Fruit fly (Drosophila melanogaster) whole organism, embryonic: ENCODE measurements around the gene CG11986.

Source experiments
- ATbp ChIP-seq: fragments of 200-800 bp; sonication (Bioruptor generic); optimal IDR thresholded peaks from 2 replicates; lab custom pipeline; 2017; ENCODE audit warnings: missing biosample characterization, mild to moderate bottlenecking, missing genetic modification characterization, missing genetic modification reagents
- Aef1 ChIP-seq: fragments of 200-800 bp; sonication (Bioruptor generic); IDR thresholded peaks from 3 replicates; pipeline ENCODE4 v1.3.6; 2022; ENCODE audit warnings: missing biosample characterization, missing genetic modification characterization
- Blimp-1 ChIP-seq: fragments of 200-800 bp; sonication (Bioruptor generic); optimal IDR thresholded peaks from 3 replicates; lab custom pipeline; 2018; ENCODE audit warnings: missing biosample characterization, missing genetic modification characterization, mild to moderate bottlenecking, moderate library complexity, missing genetic modification reagents
- CG11085 ChIP-seq: fragments of 200-800 bp; sonication (Bioruptor generic); IDR thresholded peaks from 2 replicates; pipeline ENCODE4 v1.3.6; 2022; ENCODE audit warnings: missing biosample characterization, missing genetic modification characterization
- CG11093 ChIP-seq: fragments of 200-800 bp; sonication (Bioruptor generic); IDR thresholded peaks from 3 replicates; pipeline ENCODE4 v1.3.6; 2022; ENCODE audit warnings: missing biosample characterization, missing genetic modification characterization
- CG12155 ChIP-seq: fragments of 200-800 bp; sonication (Bioruptor generic); optimal IDR thresholded peaks from 3 replicates; lab custom pipeline; 2016; ENCODE audit warnings: missing biosample characterization, missing genetic modification characterization
- CG12219 ChIP-seq: fragments of 200-800 bp; sonication (Bioruptor generic); optimal IDR thresholded peaks from 3 replicates; lab custom pipeline; 2018; ENCODE audit warnings: missing biosample characterization, mild to moderate bottlenecking, missing genetic modification characterization
- CG1233 ChIP-seq: fragments of 200-800 bp; sonication (Bioruptor generic); optimal IDR thresholded peaks from 4 replicates; lab custom pipeline; 2018; ENCODE audit warnings: missing biosample characterization, mild to moderate bottlenecking, missing genetic modification characterization
- CG13287 ChIP-seq: fragments of 200-800 bp; sonication (Bioruptor generic); IDR thresholded peaks from 2 replicates; pipeline ENCODE4 v1.3.6; 2022; ENCODE audit warnings: missing biosample characterization, missing genetic modification characterization; ENCODE audit not compliant: partially characterized antibody
- CG1529 ChIP-seq: fragments of 200-800 bp; sonication (Bioruptor generic); optimal IDR thresholded peaks from 3 replicates; lab custom pipeline; 2018; ENCODE audit warnings: missing biosample characterization, missing genetic modification characterization
- CG15514 ChIP-seq: fragments of 200-800 bp; sonication (Bioruptor generic); optimal IDR thresholded peaks from 3 replicates; lab custom pipeline; 2017; ENCODE audit warnings: missing biosample characterization, missing genetic modification characterization, mild to moderate bottlenecking, moderate library complexity, missing genetic modification reagents
- CG15696 ChIP-seq: fragments of 200-800 bp; sonication (Bioruptor generic); optimal IDR thresholded peaks from 2 replicates; lab custom pipeline; 2019; ENCODE audit warnings: missing biosample characterization, mild to moderate bottlenecking, missing genetic modification characterization, moderate library complexity
- CG17328 ChIP-seq: fragments of 200-800 bp; sonication (Bioruptor generic); IDR thresholded peaks from 2 replicates; pipeline ENCODE4 v1.3.6; 2022; ENCODE audit warnings: missing biosample characterization, missing genetic modification characterization
- CG2120 ChIP-seq: fragments of 200-800 bp; sonication (Bioruptor generic); optimal IDR thresholded peaks from 3 replicates; lab custom pipeline; 2016; ENCODE audit warnings: missing biosample characterization, missing genetic modification characterization
- CG2712 ChIP-seq: fragments of 200-800 bp; optimal IDR thresholded peaks from 3 replicates; lab custom pipeline; 2019; ENCODE audit warnings: missing biosample characterization, mild to moderate bottlenecking, missing genetic modification characterization, moderate library complexity
- CG43689 ChIP-seq: fragments of 200-800 bp; sonication (Bioruptor generic); IDR thresholded peaks from 2 replicates; pipeline ENCODE4 v1.3.6; 2022; ENCODE audit warnings: missing biosample characterization, missing genetic modification characterization
- CG4730 ChIP-seq: fragments of 200-800 bp; sonication (Bioruptor generic); IDR thresholded peaks from 2 replicates; pipeline ENCODE4 v1.3.6; 2022; ENCODE audit warnings: missing biosample characterization, missing genetic modification characterization
- CG6254 ChIP-seq: fragments of 200-800 bp; sonication (Bioruptor generic); optimal IDR thresholded peaks from 3 replicates; lab custom pipeline; 2017; ENCODE audit warnings: mild to moderate bottlenecking, missing biosample characterization, missing genetic modification reagents, missing genetic modification characterization
- CG8089 ChIP-seq: fragments of 200-800 bp; sonication (Bioruptor generic); optimal IDR thresholded peaks from 3 replicates; lab custom pipeline; 2016; ENCODE audit warnings: missing biosample characterization, missing genetic modification characterization
- CG8388 ChIP-seq: fragments of 200-800 bp; sonication (Bioruptor generic); optimal IDR thresholded peaks from 2 replicates; lab custom pipeline; 2019; ENCODE audit warnings: missing biosample characterization, mild to moderate bottlenecking, missing genetic modification characterization, moderate library complexity
- Dref ChIP-seq: fragments of 200-800 bp; sonication (Bioruptor generic); IDR thresholded peaks from 2 replicates; pipeline ENCODE4 v1.3.6; 2022; ENCODE audit warnings: missing biosample characterization, missing genetic modification characterization
- Gug ChIP-seq: fragments of 200-800 bp; sonication (Bioruptor generic); IDR thresholded peaks from 4 replicates; pipeline ENCODE4 v1.3.6; 2022; ENCODE audit warnings: missing biosample characterization, missing genetic modification characterization
- Hmr ChIP-seq: fragments of 200-800 bp; sonication (Bioruptor generic); optimal IDR thresholded peaks from 3 replicates; lab custom pipeline; 2017; ENCODE audit warnings: mild to moderate bottlenecking, missing biosample characterization, missing genetic modification reagents, missing genetic modification characterization
- Hr39 ChIP-seq: fragments of >200 bp; optimal IDR thresholded peaks from 2 replicates; lab custom pipeline; 2017
- Lim3 ChIP-seq: fragments of 200-800 bp; sonication (Bioruptor generic); IDR thresholded peaks from 2 replicates; pipeline ENCODE4 v1.3.6; 2022; ENCODE audit warnings: missing biosample characterization, missing genetic modification characterization
- MESR4 ChIP-seq: fragments of 200-800 bp; sonication (Bioruptor generic); optimal IDR thresholded peaks from 2 replicates; lab custom pipeline; 2018; ENCODE audit warnings: missing biosample characterization, mild to moderate bottlenecking, missing genetic modification characterization, moderate library complexity
- Mrtf ChIP-seq: fragments of 200-800 bp; sonication (Bioruptor generic); IDR thresholded peaks from 3 replicates; pipeline ENCODE4 v1.3.6; 2022; ENCODE audit warnings: missing biosample characterization, missing genetic modification characterization
- Poxn ChIP-seq: fragments of 200-800 bp; sonication (Bioruptor generic); IDR thresholded peaks from 2 replicates; pipeline ENCODE4 v1.3.6; 2022; ENCODE audit warnings: missing biosample characterization, missing genetic modification characterization
- Ptx1 ChIP-seq: fragments of 200-800 bp; sonication (Bioruptor generic); IDR thresholded peaks from 2 replicates; pipeline ENCODE4 v1.3.6; 2022; ENCODE audit warnings: missing biosample characterization, missing genetic modification characterization
- Six4 ChIP-seq: fragments of 200-800 bp; sonication (Bioruptor generic); optimal IDR thresholded peaks from 2 replicates; lab custom pipeline; 2016; ENCODE audit warnings: missing biosample characterization, missing genetic modification characterization
- Sox100B ChIP-seq: fragments of 200-800 bp; sonication (Bioruptor generic); optimal IDR thresholded peaks from 3 replicates; lab custom pipeline; 2018; ENCODE audit warnings: missing biosample characterization, mild to moderate bottlenecking, missing genetic modification characterization
- Spps ChIP-seq: fragments of 200-800 bp; sonication (Bioruptor generic); optimal IDR thresholded peaks from 2 replicates; lab custom pipeline; 2018; ENCODE audit warnings: missing biosample characterization, mild to moderate bottlenecking, missing genetic modification characterization
- TFAM ChIP-seq: fragments of 200-800 bp; sonication (Bioruptor generic); optimal IDR thresholded peaks from 2 replicates; lab custom pipeline; 2017; ENCODE audit warnings: missing biosample characterization, missing genetic modification characterization, inconsistent platforms
- Taf1 ChIP-seq: fragments of 200-800 bp; sonication (Bioruptor generic); IDR thresholded peaks from 2 replicates; pipeline ENCODE4 v1.3.6; 2022; ENCODE audit warnings: missing biosample characterization, missing genetic modification characterization
- ato ChIP-seq: fragments of 200-800 bp; sonication (Bioruptor generic); IDR thresholded peaks from 2 replicates; pipeline ENCODE4 v1.3.6; 2022; ENCODE audit warnings: missing biosample characterization, missing genetic modification characterization; ENCODE audit not compliant: partially characterized antibody
- bcd ChIP-seq: fragments of 200-800 bp; sonication (Bioruptor generic); optimal IDR thresholded peaks from 2 replicates; lab custom pipeline; 2017; ENCODE audit warnings: missing biosample characterization, mild to moderate bottlenecking, missing genetic modification characterization
- cato ChIP-seq: fragments of 200-800 bp; sonication (Bioruptor generic); optimal IDR thresholded peaks from 2 replicates; lab custom pipeline; 2016; ENCODE audit warnings: missing biosample characterization, missing genetic modification characterization, borderline replicate concordance
- chn ChIP-seq: fragments of 200-800 bp; sonication (Bioruptor generic); optimal IDR thresholded peaks from 2 replicates; lab custom pipeline; 2016; ENCODE audit warnings: missing biosample characterization, missing genetic modification characterization
- ci ChIP-seq: fragments of 200-800 bp; sonication (Bioruptor generic); IDR thresholded peaks from 3 replicates; pipeline ENCODE4 v1.3.6; 2022; ENCODE audit warnings: missing biosample characterization, missing genetic modification characterization
- danr ChIP-seq: fragments of 200-800 bp; sonication (Bioruptor generic); IDR thresholded peaks from 2 replicates; pipeline ENCODE4 v1.3.6; 2022; ENCODE audit warnings: missing biosample characterization, missing genetic modification characterization
- dm ChIP-seq: fragments of 200-800 bp; sonication (Bioruptor generic); optimal IDR thresholded peaks from 3 replicates; lab custom pipeline; 2016; ENCODE audit warnings: missing biosample characterization, missing genetic modification characterization
- hbn ChIP-seq: fragments of 200-800 bp; sonication (Bioruptor generic); IDR thresholded peaks from 2 replicates; pipeline ENCODE4 v1.3.6; 2022; ENCODE audit warnings: missing biosample characterization, missing genetic modification characterization; ENCODE audit not compliant: partially characterized antibody
- lab ChIP-seq: fragments of 200-800 bp; sonication (Bioruptor generic); optimal IDR thresholded peaks from 3 replicates; lab custom pipeline; 2017; ENCODE audit warnings: missing biosample characterization, missing genetic modification characterization, mild to moderate bottlenecking, moderate library complexity, missing genetic modification reagents
- lola ChIP-seq, 3 experiments: fragments of >200 bp in 2 of 3; fragments of 200-800 bp in 1 of 3; sonication (Bioruptor generic) in 1 of 3; optimal IDR thresholded peaks; 2 replicates each; lab custom pipeline; 2017 to 2019; ENCODE audit warnings: missing biosample characterization in 3 of 3, missing genetic modification characterization in 3 of 3, mild to moderate bottlenecking in 1 of 3, moderate library complexity in 1 of 3
- luna ChIP-seq: fragments of 200-800 bp; sonication (Bioruptor generic); optimal IDR thresholded peaks from 2 replicates; lab custom pipeline; 2016; ENCODE audit warnings: missing biosample characterization, missing genetic modification characterization
- mam ChIP-seq: fragments of 200-800 bp; sonication (Bioruptor generic); optimal IDR thresholded peaks from 3 replicates; lab custom pipeline; 2016; ENCODE audit warnings: missing biosample characterization, missing genetic modification characterization
- pita ChIP-seq: fragments of 200-800 bp; sonication (Bioruptor generic); optimal IDR thresholded peaks from 2 replicates; lab custom pipeline; 2017; ENCODE audit warnings: missing biosample characterization, mild to moderate bottlenecking, missing genetic modification characterization
- psq ChIP-seq: fragments of 200-800 bp; sonication (Bioruptor generic); optimal IDR thresholded peaks from 2 replicates; lab custom pipeline; 2017; ENCODE audit warnings: missing biosample characterization, missing genetic modification characterization
- sob ChIP-seq: fragments of 200-800 bp; sonication (Bioruptor generic); IDR thresholded peaks from 2 replicates; pipeline ENCODE4 v1.3.6; 2022; ENCODE audit warnings: missing biosample characterization, missing genetic modification characterization
- toy ChIP-seq: fragments of 200-800 bp; sonication (Bioruptor generic); IDR thresholded peaks from 2 replicates; pipeline ENCODE4 v1.3.6; 2022; ENCODE audit warnings: missing biosample characterization, missing genetic modification characterization
- unc-4 ChIP-seq: fragments of 200-800 bp; sonication (Bioruptor generic); IDR thresholded peaks from 2 replicates; pipeline ENCODE4 v1.3.6; 2022; ENCODE audit warnings: missing biosample characterization, missing genetic modification characterization; ENCODE audit not compliant: partially characterized antibody

The CG11986 gene

dm6 chr3R:9051937-9052680 is 36.9 kb downstream of the CG11986 start, which contains the start of gene Kdm2 (continued):
- TF ChIP-seq Aef1 (no peak), CG6254 (no peak), CG4730 (no peak), Hmr (GFP tag; lab: Kevin White, UChicago) (peak; percentile 55), cato (no peak), Poxn (GFP tag; lab: Robert Waterston, UW) (no peak), pita (GFP tag; lab: Kevin White, UChicago) (no peak), CG1529 (GFP tag; lab: Kevin White, UChicago) (no peak), MESR4 (peak; percentile 74), bcd (GFP tag; lab: Kevin White, UChicago) (no peak), hbn (GFP tag; lab: Robert Waterston, UW) (no peak), lab (peak; percentile 45), Lim3 (GFP tag; lab: Robert Waterston, UW) (no peak), Ptx1 (GFP tag; lab: Robert Waterston, UW) (no peak), sob (GFP tag; lab: Robert Waterston, UW) (no peak), Hr39 (lab: Kevin White, UChicago) (no peak), Gug (GFP tag; lab: Robert Waterston, UW) (no peak), Taf1 (GFP tag; lab: Robert Waterston, UW) (no peak), mam (GFP tag; lab: Kevin White, UChicago) (no peak), unc-4 (GFP tag; lab: Robert Waterston, UW) (no peak), CG11093 (GFP tag; lab: Robert Waterston, UW) (no peak), CG1233 (peak; percentile 30), CG2120 (no peak), ato (no peak), Blimp-1 (GFP tag; lab: Kevin White, UChicago) (no peak), toy (no peak), Mrtf (GFP tag; lab: Robert Waterston, UW) (no peak), ATbp (GFP tag; lab: Kevin White, UChicago) (no peak), CG13287 (no peak), CG8388 (GFP tag; lab: Kevin White, UChicago) (no peak), Six4 (GFP tag; lab: Kevin White, UChicago) (no peak), Spps (tag; lab: Kevin White, UChicago) (no peak), Dref (GFP tag; lab: Robert Waterston, UW) (no peak), lola (GFP tag; optimal IDR thresholded peaks at IDR 0.05; lab: Kevin White, UChicago) (no peak), TFAM (GFP tag; lab: Kevin White, UChicago) (no peak), psq (GFP tag; lab: Kevin White, UChicago) (no peak), CG43689 (GFP tag; lab: Robert Waterston, UW) (no peak), dm (GFP tag; lab: Kevin White, UChicago) (no peak), CG17328 (GFP tag; lab: Robert Waterston, UW) (no peak), CG11085 (GFP tag; lab: Robert Waterston, UW) (no peak), CG12219 (no peak), Sox100B (no peak), danr (no peak), CG15514 (GFP tag; lab: Kevin White, UChicago) (peak; percentile 96), CG8089 (GFP tag; lab: Kevin White, UChicago) (no peak), ci (no peak), luna (GFP tag; lab: Kevin White, UChicago) (no peak), CG12155 (GFP tag; lab: Kevin White, UChicago) (peak; percentile 12), chn (GFP tag; lab: Kevin White, UChicago) (no peak), CG15696 (tag; lab: Kevin White, UChicago) (no peak), CG2712 (tag; lab: Kevin White, UChicago) (peak; percentile 40)
